Fruit fly (Drosophila melanogaster): ENCODE data around the gene Prosalpha2.

Prosalpha2 gene

DNA sequence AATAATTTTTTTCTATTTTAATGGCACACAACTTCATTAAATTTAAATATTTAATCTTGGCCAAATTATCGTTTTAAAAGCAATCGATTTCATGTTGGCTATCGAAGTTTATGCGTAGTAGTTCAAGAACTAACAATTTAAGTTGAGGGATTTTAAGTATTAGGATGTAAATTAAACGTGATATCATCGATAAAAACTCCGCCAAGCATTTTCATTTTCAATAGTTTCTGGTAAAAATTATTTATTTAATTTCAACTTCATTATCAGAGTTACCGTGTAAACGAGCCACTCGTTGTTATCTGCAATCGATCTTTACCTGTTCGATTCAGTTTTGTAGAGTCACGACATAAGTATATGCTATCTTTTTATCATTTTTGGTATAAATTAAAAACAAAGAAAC lies 28.2 kb upstream of the Prosalpha2 start (continued):
- TF ChIP-seq CG15073 (GFP tag; optimal IDR thresholded peaks at IDR 0.05), result peak; percentile 76
- peak; percentile 98 for TF ChIP-seq ind (GFP tag; optimal IDR thresholded peaks at IDR 0.05)
- TF ChIP-seq insv (GFP tag; optimal IDR thresholded peaks at IDR 0.05), result peak; percentile 22 to 79
- peak; percentile 91 for TF ChIP-seq Deaf1 (tag; optimal IDR thresholded peaks at IDR 0.05)
- TF ChIP-seq CG34422 (GFP tag; IDR thresholded peaks at IDR 0.05), result peak; percentile 96
- peak; percentile 98 for TF ChIP-seq Sox100B (GFP tag; optimal IDR thresholded peaks at IDR 0.05)
- TF ChIP-seq gsb (GFP tag; IDR thresholded peaks at IDR 0.05), result peak; percentile 92
- peak; percentile 100 for TF ChIP-seq CG15696 (tag; optimal IDR thresholded peaks at IDR 0.05)
- peak; percentile 98 for TF ChIP-seq CG17361 (GFP tag; IDR thresholded peaks at IDR 0.05)
- TF ChIP-seq CG6689 (GFP tag; IDR thresholded peaks at IDR 0.05), result peak; percentile 97
- peak; percentile 94 for TF ChIP-seq CG18764 (GFP tag; optimal IDR thresholded peaks at IDR 0.05)
- peak in 1 of 2 experiments; percentile 98 for TF ChIP-seq Eip74EF (GFP tag; optimal IDR thresholded peaks at IDR 0.05)
- TF ChIP-seq CrebB (tag; optimal IDR thresholded peaks at IDR 0.05), result peak; percentile 98
- peak; percentile 97 for TF ChIP-seq CG10654 (GFP tag; optimal IDR thresholded peaks at IDR 0.05)
- peak; percentile 93 for TF ChIP-seq Usf (GFP tag; optimal IDR thresholded peaks at IDR 0.05)
- TF ChIP-seq hth (optimal IDR thresholded peaks at IDR 0.05), result no peak
- peak; percentile 97 for TF ChIP-seq CG1792 (GFP tag; optimal IDR thresholded peaks at IDR 0.05)
- TF ChIP-seq bowl (GFP tag; IDR thresholded peaks at IDR 0.05), result peak; percentile 95
- TF ChIP-seq inv (GFP tag; IDR thresholded peaks at IDR 0.05; ENCODE audit: partially characterized antibody), result no peak
- TF ChIP-seq tup (GFP tag; optimal IDR thresholded peaks at IDR 0.05), result peak; percentile 92
- no peak for TF ChIP-seq Trl (optimal IDR thresholded peaks at IDR 0.05)
- peak; percentile 95 for TF ChIP-seq Trl (GFP tag; optimal IDR thresholded peaks at IDR 0.05)
- TF ChIP-seq lov (optimal IDR thresholded peaks at IDR 0.05), result no peak
- peak; percentile 98 for TF ChIP-seq lov (GFP tag; IDR thresholded peaks at IDR 0.05)
- TF ChIP-seq Nf-YB (GFP tag; optimal IDR thresholded peaks at IDR 0.05), result peak; percentile 89
- TF ChIP-seq Atf-2 (GFP tag; optimal IDR thresholded peaks at IDR 0.05), result peak; percentile 90
- TF ChIP-seq Xrp1 (GFP tag; IDR thresholded peaks at IDR 0.05), result peak; percentile 99
- TF ChIP-seq trem (tag; optimal IDR thresholded peaks at IDR 0.05), result peak; percentile 98
- TF ChIP-seq peb (GFP tag; IDR thresholded peaks at IDR 0.05), result peak; percentile 92
- peak; percentile 82 for TF ChIP-seq corto (GFP tag; optimal IDR thresholded peaks at IDR 0.05)
- peak; percentile 100 for TF ChIP-seq chm (GFP tag; IDR thresholded peaks at IDR 0.05)
- TF ChIP-seq Ada2b (GFP tag; IDR thresholded peaks at IDR 0.05), result peak; percentile 99
- peak; percentile 97 for TF ChIP-seq CG17186 (GFP tag; optimal IDR thresholded peaks at IDR 0.05)
- TF ChIP-seq Atf6 (GFP tag; IDR thresholded peaks at IDR 0.05), result peak; percentile 96
- TF ChIP-seq schlank (tag; optimal IDR thresholded peaks at IDR 0.05), result peak; percentile 94
- TF ChIP-seq Oaz (GFP tag; IDR thresholded peaks at IDR 0.05), result peak; percentile 92
- no peak for TF ChIP-seq amos (GFP tag; IDR thresholded peaks at IDR 0.05; ENCODE audit: partially characterized antibody)
- peak; percentile 97 for TF ChIP-seq CG4328 (GFP tag; optimal IDR thresholded peaks at IDR 0.05)
- TF ChIP-seq CG2199 (GFP tag; IDR thresholded peaks at IDR 0.05), result peak; percentile 94
- peak; percentile 94 for TF ChIP-seq Mrtf (GFP tag; IDR thresholded peaks at IDR 0.05)
- TF ChIP-seq crp (GFP tag; optimal IDR thresholded peaks at IDR 0.05), result peak in 1 of 2 experiments; percentile 67
- TF ChIP-seq Hr51 (GFP tag; optimal IDR thresholded peaks at IDR 0.05), result peak; percentile 92 to 99
- TF ChIP-seq unc-4 (GFP tag; IDR thresholded peaks at IDR 0.05; ENCODE audit: partially characterized antibody), result no peak
- peak; percentile 89 for TF ChIP-seq CG17802 (tag; optimal IDR thresholded peaks at IDR 0.05)
- TF ChIP-seq Dfd (GFP tag; optimal IDR thresholded peaks at IDR 0.05), result no peak
- TF ChIP-seq Nf-YA (GFP tag; IDR thresholded peaks at IDR 0.05), result peak; percentile 99
- peak; percentile 91 for TF ChIP-seq eyg (GFP tag; optimal IDR thresholded peaks at IDR 0.05)
- TF ChIP-seq ewg (GFP tag; optimal IDR thresholded peaks at IDR 0.05), result peak; percentile 90
- peak; percentile 97 for TF ChIP-seq CG1024 (GFP tag; IDR thresholded peaks at IDR 0.05)
- peak; percentile 95 for TF ChIP-seq bab2 (GFP tag; optimal IDR thresholded peaks at IDR 0.05)
- peak; percentile 99 for TF ChIP-seq ATbp (GFP tag; optimal IDR thresholded peaks at IDR 0.05)
- peak; percentile 89 for TF ChIP-seq cas (GFP tag; IDR thresholded peaks at IDR 0.05)

All from whole organism, embryonic.